Worm (Caenorhabditis elegans) whole organism, mixed stage, embryonic: ENCODE results near the gene F48E3.9.

Source experiments
- blmp-1 ChIP-seq: fragments of 150-350 bp; optimal IDR thresholded peaks from 2 replicates; lab custom pipeline; 2014; ENCODE audit warnings: missing biosample characterization, missing genetic modification characterization
- ztf-11 ChIP-seq: fragments of 150-350 bp; optimal IDR thresholded peaks from 2 replicates; lab custom pipeline; 2014; ENCODE audit warnings: missing biosample characterization, missing genetic modification characterization

DNA sequence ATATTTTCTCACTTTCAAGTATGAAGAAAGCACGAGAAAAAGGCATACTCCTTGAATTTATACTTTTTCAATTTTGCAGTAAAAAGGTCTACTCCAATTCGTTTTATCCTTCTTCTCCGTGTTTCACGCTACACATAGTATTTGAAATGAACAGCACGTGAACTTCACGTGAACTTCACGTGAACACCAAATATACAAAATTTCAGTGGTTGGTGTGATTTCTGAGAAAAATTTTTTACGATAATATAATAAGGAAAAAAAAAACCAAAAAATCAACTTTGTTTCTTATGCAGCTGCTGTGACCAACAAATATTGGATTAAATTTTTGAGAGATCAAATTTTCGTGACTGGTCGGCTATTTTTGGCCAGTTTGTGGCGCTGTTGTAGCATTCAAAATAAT is 34.4 kb upstream of the F48E3.9 start:
- no peak for TF ChIP-seq blmp-1
- no peak for TF ChIP-seq ztf-11 (tag; lab: Kevin White, UChicago)
